Fruit fly (Drosophila melanogaster): ENCODE data around the gene ush.

The ush gene

dm6 chr2L:493274-493673 is 17.3 kb downstream of the ush start (continued):
- TF ChIP-seq kni (GFP tag; optimal IDR thresholded peaks at IDR 0.05) (no peak), stwl (tag; optimal IDR thresholded peaks at IDR 0.05) (no peak), NC2α (GFP tag; optimal IDR thresholded peaks at IDR 0.05) (no peak), Usf (GFP tag; optimal IDR thresholded peaks at IDR 0.05) (no peak), Dek (tag; optimal IDR thresholded peaks at IDR 0.05) (no peak), gsb-n (tag; optimal IDR thresholded peaks at IDR 0.05) (no peak), Hmr (GFP tag; optimal IDR thresholded peaks at IDR 0.05) (no peak), Med (GFP tag) (peak; percentile 66), CG8359 (GFP tag; optimal IDR thresholded peaks at IDR 0.05; ENCODE audit: borderline replicate concordance) (no peak), Antp (GFP tag; optimal IDR thresholded peaks at IDR 0.05) (no peak), Lim3 (GFP tag; IDR thresholded peaks at IDR 0.05) (no peak), jumu (GFP tag; optimal IDR thresholded peaks at IDR 0.05) (peak; percentile 12), Asciz (GFP tag; optimal IDR thresholded peaks at IDR 0.05) (no peak), CG34376 (GFP tag; optimal IDR thresholded peaks at IDR 0.05) (no peak), Bgb (GFP tag; IDR thresholded peaks at IDR 0.05; ENCODE audit: partially characterized antibody) (no peak), Hmx (GFP tag; optimal IDR thresholded peaks at IDR 0.05) (no peak), Max (GFP tag; optimal IDR thresholded peaks at IDR 0.05) (peak; percentile 48), CG34224 (GFP tag; IDR thresholded peaks at IDR 0.05; ENCODE audit: partially characterized antibody) (no peak), CG6765 (GFP tag; optimal IDR thresholded peaks at IDR 0.05) (no peak), ase (GFP tag; IDR thresholded peaks at IDR 0.05) (no peak), exex (tag; optimal IDR thresholded peaks at IDR 0.05) (no peak), corto (GFP tag; optimal IDR thresholded peaks at IDR 0.05) (no peak), dimm (GFP tag; IDR thresholded peaks at IDR 0.05) (no peak), inv (GFP tag; IDR thresholded peaks at IDR 0.05; ENCODE audit: partially characterized antibody) (no peak), CG3281 (GFP tag; optimal IDR thresholded peaks at IDR 0.05) (no peak), Pdp1 (GFP tag; optimal IDR thresholded peaks at IDR 0.05) (peak in 1 of 2 experiments; percentile 30), run (tag; optimal IDR thresholded peaks at IDR 0.05) (no peak), E2f2 (GFP tag; IDR thresholded peaks at IDR 0.05) (peak; percentile 31; the same call in 1 of the 2 replicates), HmgZ (tag; optimal IDR thresholded peaks at IDR 0.05) (no peak), BtbVII (GFP tag; optimal IDR thresholded peaks at IDR 0.05) (no peak), ro (GFP tag; IDR thresholded peaks at IDR 0.05) (no peak), pb (GFP tag; optimal IDR thresholded peaks at IDR 0.05) (no peak), amos (GFP tag; IDR thresholded peaks at IDR 0.05; ENCODE audit: partially characterized antibody) (no peak), Tbp (GFP tag; optimal IDR thresholded peaks at IDR 0.05) (no peak), CG11560 (tag; IDR thresholded peaks at IDR 0.05) (no peak), CG4730 (GFP tag; IDR thresholded peaks at IDR 0.05) (no peak), nmo (GFP tag; optimal IDR thresholded peaks at IDR 0.05) (peak; percentile 59), CG11247 (GFP tag; IDR thresholded peaks at IDR 0.05) (no peak), az2 (GFP tag; optimal IDR thresholded peaks at IDR 0.05) (peak; percentile 53), Gug (GFP tag; IDR thresholded peaks at IDR 0.05) (no peak), CG1647 (GFP tag; optimal IDR thresholded peaks at IDR 0.05) (no peak), cwo (GFP tag; optimal IDR thresholded peaks at IDR 0.05) (no peak), CG18599 (GFP tag; optimal IDR thresholded peaks at IDR 0.05) (no peak), CG1529 (GFP tag; optimal IDR thresholded peaks at IDR 0.05) (peak; percentile 19), p53 (GFP tag; optimal IDR thresholded peaks at IDR 0.05) (no peak), trem (tag; optimal IDR thresholded peaks at IDR 0.05) (no peak), lab (GFP tag; optimal IDR thresholded peaks at IDR 0.05) (no peak), croc (GFP tag; conservative IDR thresholded peaks at IDR 0.05) (no peak), fru (optimal IDR thresholded peaks at IDR 0.05) (no peak), GATAe (GFP tag; conservative IDR thresholded peaks at IDR 0.05) (no peak), CG7928 (GFP tag; optimal IDR thresholded peaks at IDR 0.05) (no peak), CG10366 (GFP tag; IDR thresholded peaks at IDR 0.05) (peak; percentile 52; the same call in 1 of the 2 replicates)

Data from whole organism, embryonic.